Worm (Caenorhabditis elegans) whole organism, early embryonic: Measurements from ENCODE around the gene vab-23.

Experiments used
- B0310.2 ChIP-seq: sonication (generic microtip); optimal IDR thresholded peaks from 2 replicates; lab custom pipeline; 2016; ENCODE audit warnings: mild to moderate bottlenecking, missing genetic modification characterization, missing compliant biosample characterization
- F13C5.2 ChIP-seq: sonication (generic microtip); optimal IDR thresholded peaks from 2 replicates; lab custom pipeline; 2017; ENCODE audit warnings: mild to moderate bottlenecking, missing genetic modification characterization, inconsistent platforms, missing compliant biosample characterization
- aly-1 ChIP-seq: sonication (generic microtip); optimal IDR thresholded peaks from 2 replicates; lab custom pipeline; 2016; ENCODE audit warnings: missing genetic modification characterization, missing compliant biosample characterization
- ama-1 ChIP-seq: fragments of 150-350 bp; optimal IDR thresholded peaks from 2 replicates; lab custom pipeline; 2014
- ceh-13 ChIP-seq: fragments of 200-800 bp; sonication (Bioruptor generic); optimal IDR thresholded peaks from 2 replicates; lab custom pipeline; 2018; ENCODE audit warnings: mild to moderate bottlenecking, missing genetic modification characterization, missing compliant biosample characterization
- ceh-36 ChIP-seq: sonication (generic microtip); optimal IDR thresholded peaks from 2 replicates; lab custom pipeline; 2016; ENCODE audit warnings: missing genetic modification characterization, inconsistent platforms, missing compliant biosample characterization
- ets-7 ChIP-seq: sonication (generic microtip); optimal IDR thresholded peaks from 2 replicates; lab custom pipeline; 2016; ENCODE audit warnings: missing genotype, missing genetic modification characterization, missing compliant biosample characterization
- flt-1 ChIP-seq: fragments of 200-800 bp; sonication (Bioruptor generic); IDR thresholded peaks from 2 replicates; pipeline ENCODE4 v1.3.6; 2022; ENCODE audit warnings: missing genetic modification characterization, missing compliant biosample characterization
- hmbx-1 ChIP-seq: sonication (generic microtip); optimal IDR thresholded peaks from 2 replicates; lab custom pipeline; 2016; ENCODE audit warnings: mild to moderate bottlenecking, missing genetic modification characterization, missing compliant biosample characterization
- hmg-4 ChIP-seq: fragments of 200-800 bp; sonication (Bioruptor generic); optimal IDR thresholded peaks from 2 replicates; lab custom pipeline; 2018; ENCODE audit warnings: mild to moderate bottlenecking, missing genetic modification characterization, missing compliant biosample characterization
- hnd-1 ChIP-seq: sonication (generic microtip); optimal IDR thresholded peaks from 2 replicates; lab custom pipeline; 2016; ENCODE audit warnings: missing genetic modification characterization, missing compliant biosample characterization
- pes-1 ChIP-seq: fragments of 200-800 bp; sonication (Bioruptor generic); IDR thresholded peaks from 2 replicates; pipeline ENCODE4 v1.3.6; 2022; ENCODE audit warnings: missing genetic modification reagents, missing genetic modification characterization, missing compliant biosample characterization
- scrt-1 ChIP-seq: fragments of 200-800 bp; sonication (Bioruptor generic); IDR thresholded peaks from 2 replicates; pipeline ENCODE4 v1.3.6; 2022; ENCODE audit warnings: missing genetic modification characterization, missing compliant biosample characterization
- sea-1 ChIP-seq: fragments of 200-800 bp; sonication (Bioruptor generic); conservative IDR thresholded peaks from 2 replicates; pipeline ENCODE4 v1.3.6; 2022; ENCODE audit warnings: missing genetic modification characterization, missing compliant biosample characterization
- tbx-11 ChIP-seq: fragments of 200-800 bp; sonication (Bioruptor generic); IDR thresholded peaks from 2 replicates; pipeline ENCODE4 v1.3.6; 2022; ENCODE audit warnings: missing genetic modification characterization, missing compliant biosample characterization
- tbx-37 ChIP-seq: fragments of 200-800 bp; sonication (Bioruptor generic); conservative IDR thresholded peaks from 2 replicates; pipeline ENCODE4 v1.3.6; 2022; ENCODE audit warnings: missing genetic modification reagents, missing genetic modification characterization, missing compliant biosample characterization
- tra-4 ChIP-seq: sonication (generic microtip); optimal IDR thresholded peaks from 2 replicates; lab custom pipeline; 2017; ENCODE audit warnings: missing genetic modification characterization, missing compliant biosample characterization

vab-23 gene

DNA sequence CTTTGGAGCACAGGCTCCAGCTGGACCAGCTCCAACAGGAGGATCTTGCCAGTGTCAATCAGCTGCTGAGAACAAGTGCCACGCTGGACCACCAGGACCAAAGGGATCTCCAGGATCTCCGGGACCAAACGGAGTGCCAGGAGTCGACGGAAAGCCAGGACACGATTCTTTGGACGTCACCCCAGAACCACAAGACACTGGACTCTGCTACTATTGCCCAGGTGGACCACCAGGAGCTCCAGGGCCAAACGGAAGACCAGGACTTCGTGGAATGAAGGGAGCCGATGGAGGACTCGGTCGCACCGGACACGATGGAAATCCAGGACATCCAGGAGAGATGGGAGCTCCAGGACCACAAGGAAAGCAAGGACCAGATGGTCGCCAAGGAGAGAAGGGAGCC is 32.1 kb downstream of the vab-23 start:
- TF ChIP-seq scrt-1 (GFP tag; lab: Robert Waterston, UW): no peak
- TF ChIP-seq B0310.2 (tag; lab: Kevin White, UChicago): no peak
- TF ChIP-seq hnd-1 (tag; lab: Kevin White, UChicago): no peak
- TF ChIP-seq ama-1 (lab: Kevin White, UChicago): no peak
- TF ChIP-seq tbx-11 (GFP tag; lab: Robert Waterston, UW): no peak
- TF ChIP-seq sea-1: no peak
- TF ChIP-seq F13C5.2: no peak
- TF ChIP-seq tbx-37 (GFP tag; lab: Robert Waterston, UW): no peak
- TF ChIP-seq ceh-13 (GFP tag; lab: Kevin White, UChicago): no peak
- no peak for TF ChIP-seq hmg-4 (GFP tag; lab: Kevin White, UChicago)
- TF ChIP-seq hmbx-1 (tag; lab: Kevin White, UChicago): no peak
- TF ChIP-seq ceh-36 (tag; lab: Kevin White, UChicago): no peak
- TF ChIP-seq aly-1: no peak
- no peak for TF ChIP-seq tra-4
- no peak for TF ChIP-seq flt-1
- no peak for TF ChIP-seq pes-1
- TF ChIP-seq ets-7: no peak

DNA sequence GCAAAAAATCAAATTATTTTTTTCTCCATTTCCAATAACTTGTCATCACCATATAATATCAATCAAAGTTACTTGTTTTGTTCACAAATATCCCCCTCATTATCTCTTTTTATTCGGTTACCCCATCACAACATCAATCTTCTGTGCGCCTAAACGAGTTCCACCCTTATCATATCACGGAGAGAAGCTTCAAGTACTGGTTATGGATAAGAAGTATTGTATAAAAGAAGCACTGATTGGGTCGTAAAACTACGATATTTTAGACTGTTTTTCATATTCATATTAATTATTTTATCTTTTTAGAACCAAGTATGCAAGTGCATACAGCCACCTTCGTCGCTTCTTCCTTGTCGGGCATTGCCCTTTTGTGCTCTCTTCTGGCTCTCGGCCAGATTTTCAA is 32.8 kb downstream of the vab-23 start, which contains the start of gene col-84:
Gene col-84, plus strand, starts transcription at position 301 of the 400 bp plus-strand sequence.
- TF ChIP-seq tbx-11 (GFP tag; lab: Robert Waterston, UW) (no peak), scrt-1 (GFP tag; lab: Robert Waterston, UW) (no peak), B0310.2 (tag; lab: Kevin White, UChicago) (no peak), F13C5.2 (no peak)

DNA sequence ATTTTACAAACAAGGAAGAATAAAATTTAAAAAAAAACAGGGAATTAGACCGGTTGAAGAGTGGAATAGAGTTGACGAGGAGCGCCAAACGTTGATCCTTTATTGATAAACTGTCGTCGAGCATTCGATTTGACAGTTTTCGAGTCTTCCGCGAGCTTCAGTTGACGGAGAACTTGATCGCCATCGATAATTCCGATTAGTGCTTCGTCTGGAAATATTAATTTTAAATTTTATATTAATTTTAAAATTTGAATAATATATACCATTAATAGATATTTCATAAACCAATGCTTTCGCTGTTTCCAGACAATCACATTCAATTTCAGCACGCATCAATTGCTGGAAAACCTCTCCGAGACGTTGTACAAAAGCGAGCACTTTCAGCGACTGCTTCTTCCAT is 35.4 kb downstream of the vab-23 start, which contains the start of gene K12D12.4:
Gene K12D12.4, minus strand, starts transcription at position 101 of the 400 bp plus-strand sequence.
- TF ChIP-seq B0310.2 (tag; lab: Kevin White, UChicago): no peak
- no peak for TF ChIP-seq tra-4
- TF ChIP-seq ets-7: no peak

DNA sequence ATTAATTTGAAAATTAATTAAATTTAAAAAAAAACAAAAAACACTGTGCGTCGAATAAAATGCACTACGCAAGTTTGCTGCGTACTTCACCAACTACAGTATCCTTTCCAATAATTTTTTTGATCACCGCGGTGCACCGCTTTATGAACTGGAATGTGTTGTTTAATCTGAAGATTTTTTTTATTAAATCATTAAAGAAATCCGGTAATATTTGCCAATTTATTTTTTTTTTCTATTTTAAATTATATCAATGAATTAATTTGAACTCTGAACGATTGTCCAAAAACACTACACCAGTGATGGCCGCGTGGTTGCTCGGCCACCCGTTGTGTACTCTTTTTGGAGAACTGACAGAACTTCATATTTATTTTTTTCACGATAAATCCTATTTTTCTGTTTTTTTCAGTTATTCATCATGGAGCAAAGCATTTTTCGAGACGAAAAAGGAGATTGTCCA is 40.4 kb downstream of the vab-23 start, which contains the start of gene K12D12.5:
Gene K12D12.5, plus strand, starts transcription at position 407 of the 457 bp plus-strand sequence.
- no peak for TF ChIP-seq scrt-1 (GFP tag; lab: Robert Waterston, UW)

DNA sequence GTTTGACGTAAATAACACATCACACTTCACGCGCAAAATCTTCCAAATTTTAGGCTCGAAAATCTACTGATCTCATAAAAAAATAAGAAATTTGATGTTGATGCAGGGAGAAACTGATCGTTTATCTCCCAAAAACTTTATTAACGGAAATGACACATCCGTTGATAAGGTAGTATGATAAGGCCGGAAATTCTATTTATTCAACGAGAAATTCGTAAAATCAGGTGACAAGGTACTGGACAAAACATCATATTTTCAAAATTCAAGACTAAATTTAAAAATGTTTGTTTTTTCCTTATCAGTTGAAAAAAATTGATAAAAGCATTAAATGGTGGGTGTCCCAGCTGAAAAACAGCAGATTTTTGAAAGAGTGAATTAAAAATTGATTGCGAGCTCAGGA is 41.2 kb downstream of the vab-23 start:
- TF ChIP-seq tbx-37 (GFP tag; lab: Robert Waterston, UW): no peak
- no peak for TF ChIP-seq tra-4
- no peak for TF ChIP-seq ama-1 (lab: Kevin White, UChicago)
- no peak for TF ChIP-seq hmg-4 (GFP tag; lab: Kevin White, UChicago)
- no peak for TF ChIP-seq B0310.2 (tag; lab: Kevin White, UChicago)
- no peak for TF ChIP-seq hnd-1 (tag; lab: Kevin White, UChicago)
- TF ChIP-seq F13C5.2: no peak
- no peak for TF ChIP-seq aly-1
- no peak for TF ChIP-seq pes-1
- TF ChIP-seq ceh-13 (GFP tag; lab: Kevin White, UChicago): no peak
- TF ChIP-seq tbx-11 (GFP tag; lab: Robert Waterston, UW): no peak
- no peak for TF ChIP-seq sea-1
- no peak for TF ChIP-seq ceh-36 (tag; lab: Kevin White, UChicago)
- TF ChIP-seq flt-1: no peak

DNA sequence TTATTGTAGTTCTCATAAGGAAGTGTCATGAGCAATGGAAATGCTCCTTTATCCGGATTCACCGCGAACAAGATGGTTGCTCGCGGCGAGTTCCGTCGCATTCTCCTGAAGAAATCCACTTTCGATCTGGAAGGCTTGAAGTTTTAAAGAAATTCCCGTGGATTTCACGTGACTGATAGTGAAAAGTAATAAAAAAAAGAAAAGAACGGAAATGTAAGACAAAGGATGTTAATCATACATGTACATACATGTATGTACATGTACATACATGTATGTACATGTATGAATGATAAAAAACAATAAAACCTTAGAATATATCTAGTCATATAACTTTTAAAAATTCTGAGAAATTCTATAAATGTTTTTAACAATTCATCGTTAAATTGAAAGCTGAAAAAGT is 44.6 kb downstream of the vab-23 start, which contains the start of gene clh-1:
Gene clh-1, minus strand, starts transcription at position 101 of the 400 bp plus-strand sequence.
- TF ChIP-seq tbx-37 (GFP tag; lab: Robert Waterston, UW) (no peak), sea-1 (no peak), pes-1 (no peak), F13C5.2 (no peak), tra-4 (no peak), ets-7 (no peak), flt-1 (no peak), B0310.2 (tag; lab: Kevin White, UChicago) (no peak), aly-1 (no peak), hmg-4 (GFP tag; lab: Kevin White, UChicago) (no peak)

DNA sequence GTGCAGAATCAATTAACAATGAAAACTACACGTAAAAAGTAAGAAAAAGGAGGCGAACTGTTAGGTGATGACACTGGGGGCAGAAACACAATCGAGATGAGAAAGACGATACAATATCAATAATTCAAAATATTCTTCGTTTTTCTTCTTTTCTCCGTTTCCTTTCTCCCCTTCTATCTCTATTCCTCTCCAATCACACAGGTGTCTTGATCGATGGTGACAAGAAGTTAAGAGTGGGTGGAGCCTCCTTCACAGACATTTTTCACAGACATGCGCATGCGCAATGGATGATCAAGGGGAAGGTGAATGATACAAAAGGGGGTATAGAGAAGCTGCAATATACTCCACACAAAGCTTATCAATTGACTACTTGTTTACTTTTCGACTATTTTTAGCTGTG is 46.3 kb downstream of the vab-23 start:
- TF ChIP-seq flt-1: no peak
- no peak for TF ChIP-seq F13C5.2
- TF ChIP-seq scrt-1 (GFP tag; lab: Robert Waterston, UW): no peak
- no peak for TF ChIP-seq hmg-4 (GFP tag; lab: Kevin White, UChicago)
- no peak for TF ChIP-seq sea-1
- no peak for TF ChIP-seq B0310.2 (tag; lab: Kevin White, UChicago)

DNA sequence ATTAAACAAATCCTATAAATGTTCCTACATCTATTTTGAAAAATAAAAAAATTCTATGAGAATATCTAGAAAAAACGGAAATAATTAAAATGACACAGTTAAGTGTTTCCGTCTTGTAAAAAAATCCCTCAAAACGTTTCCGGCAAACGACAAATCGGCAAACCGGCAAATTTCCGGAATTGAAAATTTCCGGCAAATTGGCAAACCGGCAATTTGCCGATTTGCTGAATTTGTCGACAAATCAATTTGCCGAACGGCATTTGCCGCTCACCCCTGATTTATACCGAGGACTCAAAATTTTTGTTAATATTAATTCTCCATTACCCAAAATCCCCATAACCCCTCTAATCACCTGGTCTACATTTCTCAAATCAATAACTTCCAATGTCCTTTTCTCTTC is 47.9 kb downstream of the vab-23 start:
- TF ChIP-seq hmg-4 (GFP tag; lab: Kevin White, UChicago) (no peak), sea-1 (no peak), tbx-11 (GFP tag; lab: Robert Waterston, UW) (no peak), ceh-36 (tag; lab: Kevin White, UChicago) (no peak)

DNA sequence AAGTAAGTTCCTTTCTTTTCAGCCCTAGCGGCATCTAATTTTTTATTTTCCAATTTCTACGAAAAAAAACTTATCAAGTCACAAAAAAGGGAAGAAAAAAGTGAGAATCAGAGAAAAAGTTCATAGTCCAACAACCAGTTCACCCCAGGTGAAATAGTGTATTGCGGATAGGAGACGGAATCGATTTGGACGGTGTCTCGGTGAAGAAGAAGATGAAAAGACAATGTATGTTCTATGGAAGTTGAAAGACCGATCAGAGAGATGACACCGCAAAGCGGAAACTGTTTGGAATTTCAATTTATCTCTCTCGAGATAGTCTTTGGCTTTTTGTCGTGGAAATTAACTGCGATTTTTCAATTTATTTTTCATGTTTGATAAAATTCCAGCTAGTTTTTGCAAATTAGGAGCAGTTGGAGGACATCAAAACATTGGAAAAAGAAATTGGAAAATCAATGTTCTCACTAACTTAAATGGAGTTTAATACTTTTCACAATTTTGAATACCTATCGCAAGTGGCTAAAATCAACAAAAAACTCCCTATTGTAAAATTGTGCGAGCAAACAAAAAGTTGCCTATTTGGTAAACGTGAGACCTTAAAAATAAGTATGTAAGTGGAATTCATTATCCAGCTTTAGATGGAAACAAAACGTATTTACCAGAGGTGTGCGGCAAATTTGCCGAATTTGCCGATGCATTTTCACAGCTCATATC is 48.7 kb downstream of the vab-23 start:
- no peak for TF ChIP-seq scrt-1 (GFP tag; lab: Robert Waterston, UW)
- TF ChIP-seq aly-1: no peak
- TF ChIP-seq ets-7: no peak
- TF ChIP-seq sea-1: no peak
